Worm (Caenorhabditis elegans) whole organism, L2 larva: ENCODE results near the gene mix-1.

Source experiments
- C34F6.9 ChIP-seq: fragments of 150-350 bp; optimal IDR thresholded peaks from 2 replicates; lab custom pipeline; 2014; ENCODE audit warnings: missing biosample characterization, missing genetic modification characterization
- F13H6.1 ChIP-seq: sonication (generic microtip); optimal IDR thresholded peaks from 2 replicates; lab custom pipeline; 2016; ENCODE audit warnings: missing genetic modification characterization, missing compliant biosample characterization
- R02D3.7 ChIP-seq: fragments of 150-350 bp; optimal IDR thresholded peaks from 2 replicates; lab custom pipeline; 2014; ENCODE audit warnings: missing biosample characterization, missing genetic modification characterization
- ZK546.5 ChIP-seq: sonication (generic microtip); optimal IDR thresholded peaks from 2 replicates; lab custom pipeline; 2017; ENCODE audit warnings: missing biosample characterization, missing genetic modification characterization
- alr-1 ChIP-seq: fragments of 150-350 bp; optimal IDR thresholded peaks from 2 replicates; lab custom pipeline; 2014; ENCODE audit warnings: missing biosample characterization, missing genetic modification characterization
- aly-2 ChIP-seq: fragments of 150-350 bp; optimal IDR thresholded peaks from 2 replicates; lab custom pipeline; 2014; ENCODE audit warnings: missing biosample characterization, missing genetic modification characterization
- blmp-1 ChIP-seq: sonication (generic microtip); optimal IDR thresholded peaks from 2 replicates; lab custom pipeline; 2017; ENCODE audit warnings: missing genetic modification characterization, mild to moderate bottlenecking, missing compliant biosample characterization, antibody characterized with exemption, moderate library complexity; ENCODE audit not compliant: insufficient read depth
- ceh-82 ChIP-seq: fragments of 150-350 bp; optimal IDR thresholded peaks from 2 replicates; lab custom pipeline; 2014; ENCODE audit warnings: missing biosample characterization, missing genetic modification characterization
- crh-2 ChIP-seq: sonication (generic microtip); optimal IDR thresholded peaks from 2 replicates; lab custom pipeline; 2017; ENCODE audit warnings: missing biosample characterization, missing genetic modification characterization
- egl-27 ChIP-seq: sonication (generic microtip); optimal IDR thresholded peaks from 3 replicates; lab custom pipeline; 2017; ENCODE audit warnings: missing biosample characterization, missing genetic modification reagents, missing genetic modification characterization
- elt-1 ChIP-seq: fragments of 150-350 bp; optimal IDR thresholded peaks from 2 replicates; lab custom pipeline; 2014; ENCODE audit warnings: missing biosample characterization, missing genetic modification characterization
- elt-3 ChIP-seq: sonication (generic microtip); optimal IDR thresholded peaks from 2 replicates; lab custom pipeline; 2017; ENCODE audit warnings: missing biosample characterization, missing genetic modification characterization
- fos-1 ChIP-seq: fragments of 150-350 bp; optimal IDR thresholded peaks from 2 replicates; lab custom pipeline; 2014; ENCODE audit warnings: missing biosample characterization, missing genetic modification characterization
- gmeb-1 ChIP-seq: fragments of 150-350 bp; optimal IDR thresholded peaks from 2 replicates; lab custom pipeline; 2014; ENCODE audit warnings: missing biosample characterization, missing genetic modification characterization
- lin-11 ChIP-seq: fragments of 150-350 bp; sonication (generic microtip); optimal IDR thresholded peaks from 2 replicates; lab custom pipeline; 2014; ENCODE audit warnings: missing biosample characterization, missing genetic modification characterization, inconsistent platforms, mixed read lengths
- lin-13 ChIP-seq: fragments of 150-350 bp; optimal IDR thresholded peaks from 2 replicates; lab custom pipeline; 2014; ENCODE audit warnings: missing biosample characterization, missing genetic modification reagents, missing genetic modification characterization
- lsy-2 ChIP-seq, 2 experiments: fragments of 150-350 bp in 1 of 2; sonication (generic microtip) in 1 of 2; optimal IDR thresholded peaks; 2 replicates each; lab custom pipeline; 2014 to 2017; ENCODE audit warnings: missing biosample characterization in 2 of 2, missing genetic modification characterization in 2 of 2
- mab-5 ChIP-seq: fragments of 150-350 bp; optimal IDR thresholded peaks from 2 replicates; lab custom pipeline; 2014; ENCODE audit warnings: missing biosample characterization, missing genetic modification characterization
- mdl-1 ChIP-seq, 2 experiments: fragments of 150-350 bp in 1 of 2; sonication (generic microtip) in 1 of 2; optimal IDR thresholded peaks; 2 replicates each; lab custom pipeline; 2017; ENCODE audit warnings: missing biosample characterization in 2 of 2, missing genetic modification characterization in 2 of 2
- nhr-11 ChIP-seq: fragments of 150-350 bp; optimal IDR thresholded peaks from 2 replicates; lab custom pipeline; 2014; ENCODE audit warnings: missing biosample characterization, missing genetic modification characterization
- nhr-129 ChIP-seq: fragments of 150-350 bp; optimal IDR thresholded peaks from 2 replicates; lab custom pipeline; 2014; ENCODE audit warnings: missing biosample characterization, missing genetic modification characterization
- nhr-21 ChIP-seq: fragments of 150-350 bp; optimal IDR thresholded peaks from 2 replicates; lab custom pipeline; 2014; ENCODE audit warnings: missing biosample characterization, missing genetic modification characterization
- nhr-23 ChIP-seq: fragments of 150-350 bp; optimal IDR thresholded peaks from 2 replicates; lab custom pipeline; 2014; ENCODE audit warnings: missing biosample characterization, missing genetic modification reagents, missing genetic modification characterization
- nhr-25 ChIP-seq: fragments of 150-350 bp; sonication (generic microtip); optimal IDR thresholded peaks from 3 replicates; lab custom pipeline; 2014; ENCODE audit warnings: missing biosample characterization, missing genetic modification characterization
- nhr-6 ChIP-seq: fragments of 150-350 bp; optimal IDR thresholded peaks from 2 replicates; lab custom pipeline; 2014; ENCODE audit warnings: missing biosample characterization, missing genetic modification characterization
- sem-4 ChIP-seq: fragments of 150-350 bp; optimal IDR thresholded peaks from 2 replicates; lab custom pipeline; 2014; ENCODE audit warnings: missing biosample characterization, missing genetic modification reagents, missing genetic modification characterization
- skn-1 ChIP-seq: sonication (generic microtip); optimal IDR thresholded peaks from 2 replicates; lab custom pipeline; 2017; ENCODE audit warnings: missing biosample characterization, missing genetic modification characterization
- sma-3 ChIP-seq: sonication (generic microtip); optimal IDR thresholded peaks from 2 replicates; lab custom pipeline; 2016; ENCODE audit warnings: missing genetic modification reagents, missing genetic modification characterization, missing compliant biosample characterization
- sma-9 ChIP-seq, 2 experiments: fragments of 150-350 bp in 1 of 2; sonication (generic microtip) in 1 of 2; optimal IDR thresholded peaks; 2 replicates each; lab custom pipeline; 2014 to 2016; ENCODE audit warnings: missing genetic modification characterization in 2 of 2, mild to moderate bottlenecking in 1 of 2, missing biosample characterization in 1 of 2, missing compliant biosample characterization in 1 of 2, missing genetic modification reagents in 1 of 2, moderate library complexity in 1 of 2
- snpc-4 ChIP-seq: fragments of 150-350 bp; optimal IDR thresholded peaks from 2 replicates; lab custom pipeline; 2014; ENCODE audit warnings: missing biosample characterization, missing genetic modification characterization
- unc-39 ChIP-seq: fragments of 150-350 bp; optimal IDR thresholded peaks from 2 replicates; lab custom pipeline; 2014; ENCODE audit warnings: missing biosample characterization, missing genetic modification characterization
- unc-55 ChIP-seq: fragments of 150-350 bp; sonication (generic microtip); optimal IDR thresholded peaks from 3 replicates; lab custom pipeline; 2014; ENCODE audit warnings: missing biosample characterization, missing genetic modification reagents, missing genetic modification characterization
- zag-1 ChIP-seq: fragments of 150-350 bp; optimal IDR thresholded peaks from 2 replicates; lab custom pipeline; 2014; ENCODE audit warnings: missing biosample characterization, missing genetic modification characterization
- ztf-11 ChIP-seq: sonication (generic microtip); optimal IDR thresholded peaks from 2 replicates; lab custom pipeline; 2017; ENCODE audit warnings: missing biosample characterization, missing genetic modification characterization
- ztf-4 ChIP-seq: fragments of 150-350 bp; optimal IDR thresholded peaks from 2 replicates; lab custom pipeline; 2014; ENCODE audit warnings: missing biosample characterization, missing genetic modification characterization

Gene mix-1

DNA sequence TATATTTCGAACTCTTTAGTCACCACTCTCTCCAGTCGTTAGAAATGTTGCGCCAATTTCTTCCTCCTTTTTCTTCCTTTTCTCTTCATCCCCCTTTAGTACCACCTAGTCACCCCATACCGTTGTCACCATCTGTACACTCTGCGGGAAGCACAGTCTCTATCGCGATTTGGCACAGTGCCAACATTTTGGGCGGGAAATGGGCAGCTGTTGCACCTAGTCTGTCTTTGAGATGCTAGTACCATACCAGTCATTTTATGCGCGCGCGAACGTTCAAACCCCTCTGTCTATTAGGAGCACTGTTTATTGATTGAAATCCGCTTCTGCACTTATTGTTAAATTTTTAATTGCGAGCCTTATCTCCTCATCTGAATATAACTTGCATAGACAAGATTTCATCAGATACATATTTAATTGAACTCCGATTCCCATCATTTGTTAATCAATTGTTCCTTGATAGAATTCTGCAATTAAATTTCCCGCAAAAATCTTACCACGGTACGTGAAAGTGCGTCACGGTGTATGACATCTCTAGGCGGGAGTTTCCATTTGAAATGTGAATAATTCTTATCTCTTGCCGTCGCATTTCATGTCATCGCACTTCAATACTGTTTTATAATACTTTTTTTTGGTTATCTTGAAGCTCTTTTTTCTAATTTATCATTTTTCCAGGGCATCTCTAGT lies 39.1 kb upstream of the mix-1 start, which contains the start of gene cdl-1:
TSS of gene cdl-1 (plus strand) at position 673 of the 684 bp plus-strand sequence.
- TF ChIP-seq nhr-6 (peak; percentile 23), unc-39 (tag; lab: Kevin White, UChicago) (no peak), fos-1 (peak; percentile 73), aly-2 (tag; lab: Kevin White, UChicago) (no peak), ztf-4 (no peak), snpc-4 (tag; lab: Kevin White, UChicago) (peak; percentile 14), nhr-21 (tag; lab: Kevin White, UChicago) (peak; percentile 31), sma-9 (GFP tag; optimal IDR thresholded peaks at IDR 0.05; lab: Kevin White, UChicago) (peak; percentile 74), sma-9 (tag; optimal IDR thresholded peaks at IDR 0.05; lab: Kevin White, UChicago) (no peak), nhr-25 (tag; lab: Kevin White, UChicago) (peak; percentile 27), unc-55 (peak; percentile 73), zag-1 (tag; lab: Kevin White, UChicago) (no peak), gmeb-1 (tag; lab: Kevin White, UChicago) (peak; percentile 94), lsy-2 (tag; optimal IDR thresholded peaks at IDR 0.05; lab: Kevin White, UChicago) (peak; percentile 36 to 78), C34F6.9 (tag; lab: Kevin White, UChicago) (peak; percentile 42), lin-13 (GFP tag; lab: Kevin White, UChicago) (peak; percentile 55), sem-4 (tag; lab: Kevin White, UChicago) (peak; percentile 45), R02D3.7 (tag; lab: Kevin White, UChicago) (no peak), crh-2 (tag; lab: Kevin White, UChicago) (peak; percentile 56), blmp-1 (peak; percentile 9), F13H6.1 (tag; lab: Kevin White, UChicago) (peak; percentile 30), nhr-129 (tag; lab: Kevin White, UChicago) (peak; percentile 70), sma-3 (GFP tag; lab: Kevin White, UChicago) (peak; percentile 66)

ce11 chrII:10787240-10787639 lies 36.8 kb upstream of the mix-1 start, which contains the start of gene tag-209:
Gene tag-209, plus strand, starts transcription at chrII:10787312.
- no peak for TF ChIP-seq fos-1
- no peak for TF ChIP-seq gmeb-1 (tag; lab: Kevin White, UChicago)
- no peak for TF ChIP-seq alr-1 (tag; lab: Kevin White, UChicago)
- TF ChIP-seq nhr-23 (tag; lab: Kevin White, UChicago), result no peak
- TF ChIP-seq nhr-11, result no peak
- no peak for TF ChIP-seq elt-3 (tag; lab: Kevin White, UChicago)
- TF ChIP-seq mab-5 (tag; lab: Kevin White, UChicago), result no peak
- TF ChIP-seq sma-9 (GFP tag; optimal IDR thresholded peaks at IDR 0.05; lab: Kevin White, UChicago), result no peak
- TF ChIP-seq sma-9 (tag; optimal IDR thresholded peaks at IDR 0.05; lab: Kevin White, UChicago), result no peak
- no peak for TF ChIP-seq lin-11 (tag; lab: Kevin White, UChicago)
- no peak for TF ChIP-seq egl-27 (tag; lab: Kevin White, UChicago)
- TF ChIP-seq ztf-4, result no peak

- no peak for TF ChIP-seq snpc-4 (tag; lab: Kevin White, UChicago)
- no peak for TF ChIP-seq skn-1 (tag; lab: Kevin White, UChicago)
- no peak for TF ChIP-seq mdl-1 (tag; optimal IDR thresholded peaks at IDR 0.05; lab: Kevin White, UChicago)
Observed at ce11 chrII:10792611-10793010, 31.4 kb upstream of the mix-1 start.

DNA sequence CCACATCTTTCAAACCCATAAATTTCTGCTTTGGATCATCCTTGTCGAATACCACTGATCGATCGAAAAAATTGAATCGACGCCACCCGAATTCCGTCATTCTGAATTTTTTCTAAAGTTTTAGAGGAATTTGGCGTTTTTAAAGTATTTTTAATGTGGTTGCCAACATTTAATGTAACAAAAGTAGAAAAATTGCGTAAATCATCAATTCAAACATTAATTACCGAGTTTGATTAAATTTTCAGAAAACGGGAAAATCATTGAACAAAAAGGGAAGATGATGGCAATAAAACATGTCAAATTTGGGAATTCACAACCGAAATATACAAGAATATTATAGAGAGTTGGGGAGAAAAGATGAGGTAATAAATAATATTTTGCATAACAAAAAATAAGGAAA lies 30.7 kb upstream of the mix-1 start, which contains the start of gene vps-11:
TSS of gene vps-11 (minus strand) at position 101 of the 400 bp plus-strand sequence.
- TF ChIP-seq ceh-82 (tag; lab: Kevin White, UChicago), result no peak
- no peak for TF ChIP-seq ztf-11 (tag; lab: Kevin White, UChicago)
- no peak for TF ChIP-seq elt-1 (tag; lab: Kevin White, UChicago)
- TF ChIP-seq ZK546.5 (tag; lab: Kevin White, UChicago), result no peak
- TF ChIP-seq blmp-1, result no peak
- no peak for TF ChIP-seq skn-1 (tag; lab: Kevin White, UChicago)
